Worm (Caenorhabditis elegans) whole organism, L1 larva: ENCODE results near the gene F41H10.12.

Source experiments
- C04F5.9 ChIP-seq: sonication (generic microtip); optimal IDR thresholded peaks from 2 replicates; lab custom pipeline; 2016; ENCODE audit warnings: missing genetic modification characterization, missing compliant biosample characterization
- F16B12.6 ChIP-seq: fragments of 150-350 bp; optimal IDR thresholded peaks from 2 replicates; lab custom pipeline; 2014; ENCODE audit warnings: missing biosample characterization, missing genetic modification characterization
- aha-1 ChIP-seq: fragments of 150-350 bp; optimal IDR thresholded peaks from 2 replicates; lab custom pipeline; 2014; ENCODE audit warnings: missing biosample characterization, missing genetic modification characterization
- alr-1 ChIP-seq: fragments of 200-800 bp; sonication (Bioruptor generic); optimal IDR thresholded peaks from 2 replicates; lab custom pipeline; 2018; ENCODE audit warnings: borderline replicate concordance, mild to moderate bottlenecking, missing genetic modification characterization, missing compliant biosample characterization
- ceh-63 ChIP-seq: fragments of 200-800 bp; sonication (Bioruptor generic); optimal IDR thresholded peaks from 2 replicates; lab custom pipeline; 2018; ENCODE audit warnings: mild to moderate bottlenecking, missing genetic modification characterization, missing compliant biosample characterization
- ceh-8 ChIP-seq: fragments of 200-800 bp; sonication (Bioruptor generic); optimal IDR thresholded peaks from 2 replicates; lab custom pipeline; 2018; ENCODE audit warnings: mild to moderate bottlenecking, missing genetic modification characterization, moderate library complexity, missing compliant biosample characterization
- ceh-82 ChIP-seq, 3 experiments: fragments of 150-350 bp in 1 of 3; sonication (generic microtip) in 2 of 3; optimal IDR thresholded peaks; 2 replicates each; lab custom pipeline; 2014 to 2017; ENCODE audit warnings: missing biosample characterization in 3 of 3, missing genetic modification characterization in 3 of 3
- elt-2 ChIP-seq: sonication (generic microtip); optimal IDR thresholded peaks from 2 replicates; lab custom pipeline; 2016; ENCODE audit warnings: missing genetic modification characterization, mild to moderate bottlenecking, inconsistent platforms, missing compliant biosample characterization, missing genetic modification reagents
- ets-5 ChIP-seq: fragments of 200-800 bp; sonication (Bioruptor generic); IDR thresholded peaks from 2 replicates; pipeline ENCODE4 v1.3.6; 2022; ENCODE audit warnings: missing genetic modification characterization, missing compliant biosample characterization
- fkh-10 ChIP-seq: sonication (generic microtip); optimal IDR thresholded peaks from 2 replicates; lab custom pipeline; 2017; ENCODE audit warnings: missing biosample characterization, missing genetic modification reagents, missing genetic modification characterization
- fos-1 ChIP-seq: fragments of 150-350 bp; optimal IDR thresholded peaks from 2 replicates; lab custom pipeline; 2014; ENCODE audit warnings: missing biosample characterization, missing genetic modification characterization
- grh-1 ChIP-seq: fragments of 200-800 bp; sonication (Bioruptor generic); IDR thresholded peaks from 2 replicates; pipeline ENCODE4 v1.3.6; 2022; ENCODE audit warnings: missing genetic modification reagents, missing genetic modification characterization, missing compliant biosample characterization
- hlh-17 ChIP-seq: fragments of 200-800 bp; sonication (Bioruptor generic); optimal IDR thresholded peaks from 2 replicates; lab custom pipeline; 2018; ENCODE audit warnings: missing genetic modification characterization, mild to moderate bottlenecking, missing compliant biosample characterization, moderate library complexity, borderline replicate concordance
- hlh-4 ChIP-seq: sonication (generic microtip); optimal IDR thresholded peaks from 2 replicates; lab custom pipeline; 2016; ENCODE audit warnings: mild to moderate bottlenecking, missing genetic modification characterization, missing compliant biosample characterization
- hpl-2 ChIP-seq: fragments of 150-350 bp; optimal IDR thresholded peaks from 2 replicates; lab custom pipeline; 2014; ENCODE audit warnings: missing biosample characterization, missing genetic modification reagents, missing genetic modification characterization
- irx-1 ChIP-seq: sonication (generic microtip); optimal IDR thresholded peaks from 2 replicates; lab custom pipeline; 2016; ENCODE audit warnings: missing genetic modification characterization, missing compliant biosample characterization
- isw-1 ChIP-seq: fragments of 200-800 bp; sonication (Bioruptor generic); IDR thresholded peaks from 2 replicates; pipeline ENCODE4 v1.3.6; 2022; ENCODE audit warnings: missing genetic modification characterization, missing compliant biosample characterization
- jun-1 ChIP-seq: fragments of 150-350 bp; optimal IDR thresholded peaks from 2 replicates; lab custom pipeline; 2014; ENCODE audit warnings: missing biosample characterization, missing genetic modification reagents, missing genetic modification characterization
- lin-14 ChIP-seq: fragments of 200-800 bp; sonication (Bioruptor generic); optimal IDR thresholded peaks from 2 replicates; lab custom pipeline; 2018; ENCODE audit warnings: mild to moderate bottlenecking, missing genetic modification characterization, moderate library complexity, missing compliant biosample characterization
- lin-15B ChIP-seq: fragments of 150-350 bp; sonication (generic microtip); optimal IDR thresholded peaks from 3 replicates; lab custom pipeline; 2014; ENCODE audit warnings: missing biosample characterization, missing genetic modification characterization
- lin-35 ChIP-seq, 2 experiments: fragments of 150-350 bp; optimal IDR thresholded peaks; 2 replicates each; lab custom pipeline; 2014; ENCODE audit warnings: missing biosample characterization in 2 of 2, missing genetic modification characterization in 2 of 2, missing genetic modification reagents in 2 of 2
- lin-39 ChIP-seq: fragments of 150-350 bp; optimal IDR thresholded peaks from 2 replicates; lab custom pipeline; 2014; ENCODE audit warnings: missing biosample characterization, missing genetic modification reagents, missing genetic modification characterization
- lsy-2 ChIP-seq, 2 experiments: fragments of 150-350 bp; optimal IDR thresholded peaks; 2 replicates each; lab custom pipeline; 2014; ENCODE audit warnings: missing biosample characterization in 2 of 2, missing genetic modification characterization in 2 of 2
- mab-9 ChIP-seq: fragments of 200-800 bp; sonication (Bioruptor generic); IDR thresholded peaks from 2 replicates; pipeline ENCODE4 v1.3.6; 2022; ENCODE audit warnings: missing genetic modification reagents, missing genetic modification characterization, missing compliant biosample characterization
- mdl-1 ChIP-seq, 2 experiments: fragments of 150-350 bp; optimal IDR thresholded peaks; 2 replicates each; lab custom pipeline; 2014 to 2017; ENCODE audit warnings: missing biosample characterization in 2 of 2, missing genetic modification characterization in 2 of 2, inconsistent platforms in 1 of 2
- mep-1 ChIP-seq: fragments of 150-350 bp; optimal IDR thresholded peaks from 2 replicates; lab custom pipeline; 2014; ENCODE audit warnings: missing biosample characterization, missing genetic modification characterization
- nhr-11 ChIP-seq: fragments of 150-350 bp; optimal IDR thresholded peaks from 2 replicates; lab custom pipeline; 2014; ENCODE audit warnings: missing biosample characterization, missing genetic modification characterization
- nhr-12 ChIP-seq: sonication (generic microtip); optimal IDR thresholded peaks from 2 replicates; lab custom pipeline; 2017; ENCODE audit warnings: missing biosample characterization, missing genetic modification characterization
- nhr-19 ChIP-seq: fragments of 200-800 bp; sonication (Bioruptor generic); conservative IDR thresholded peaks from 2 replicates; pipeline ENCODE4 v1.3.6; 2022; ENCODE audit warnings: missing genetic modification characterization, missing compliant biosample characterization
- nhr-20 ChIP-seq: sonication (generic microtip); optimal IDR thresholded peaks from 2 replicates; lab custom pipeline; 2016; ENCODE audit warnings: mild to moderate bottlenecking, missing genetic modification characterization, missing compliant biosample characterization
- nhr-237 ChIP-seq: fragments of 150-350 bp; optimal IDR thresholded peaks from 2 replicates; lab custom pipeline; 2014; ENCODE audit warnings: missing biosample characterization, missing genetic modification characterization
- nhr-28 ChIP-seq: fragments of 150-350 bp; optimal IDR thresholded peaks from 2 replicates; lab custom pipeline; 2014; ENCODE audit warnings: missing biosample characterization, missing genetic modification characterization
- nhr-47 ChIP-seq: sonication (generic microtip); optimal IDR thresholded peaks from 2 replicates; lab custom pipeline; 2016; ENCODE audit warnings: mild to moderate bottlenecking, missing genetic modification characterization, moderate library complexity, missing compliant biosample characterization
- nhr-71 ChIP-seq: sonication (generic microtip); optimal IDR thresholded peaks from 2 replicates; lab custom pipeline; 2016; ENCODE audit warnings: mild to moderate bottlenecking, missing genetic modification characterization, moderate library complexity, missing compliant biosample characterization
- nhr-76 ChIP-seq: sonication (generic microtip); optimal IDR thresholded peaks from 2 replicates; lab custom pipeline; 2017; ENCODE audit warnings: missing biosample characterization, missing genetic modification characterization
- nhr-77 ChIP-seq: fragments of 150-350 bp; optimal IDR thresholded peaks from 2 replicates; lab custom pipeline; 2014; ENCODE audit warnings: missing biosample characterization, missing genetic modification characterization
- nhr-85 ChIP-seq: sonication (generic microtip); peaks from one replicate; lab custom pipeline; 2016; ENCODE audit warnings: missing genetic modification characterization, inconsistent platforms, missing compliant biosample characterization
- pag-3 ChIP-seq: sonication (generic microtip); optimal IDR thresholded peaks from 2 replicates; lab custom pipeline; 2017; ENCODE audit warnings: missing genetic modification characterization, mild to moderate bottlenecking, missing compliant biosample characterization, antibody characterized with exemption, borderline replicate concordance; ENCODE audit not compliant: insufficient read depth
- pax-3 ChIP-seq: fragments of 200-800 bp; sonication (Bioruptor generic); optimal IDR thresholded peaks from 2 replicates; lab custom pipeline; 2018; ENCODE audit warnings: mild to moderate bottlenecking, missing genetic modification characterization, moderate library complexity, missing compliant biosample characterization
- snpc-4 ChIP-seq: fragments of 150-350 bp; optimal IDR thresholded peaks from 2 replicates; lab custom pipeline; 2014; ENCODE audit warnings: missing biosample characterization, missing genetic modification characterization
- snu-23 ChIP-seq: sonication (generic microtip); optimal IDR thresholded peaks from 2 replicates; lab custom pipeline; 2016; ENCODE audit warnings: missing genetic modification characterization, missing compliant biosample characterization
- sptf-1 ChIP-seq: fragments of 150-350 bp; optimal IDR thresholded peaks from 2 replicates; lab custom pipeline; 2014; ENCODE audit warnings: missing biosample characterization, missing genetic modification characterization
- sup-37 ChIP-seq: fragments of 200-800 bp; sonication (Bioruptor generic); optimal IDR thresholded peaks from 2 replicates; lab custom pipeline; 2018; ENCODE audit warnings: mild to moderate bottlenecking, missing genetic modification characterization, missing compliant biosample characterization
- swsn-7 ChIP-seq: sonication (generic microtip); optimal IDR thresholded peaks from 2 replicates; lab custom pipeline; 2016; ENCODE audit warnings: missing genetic modification characterization, missing compliant biosample characterization
- tbx-2 ChIP-seq: sonication (generic microtip); optimal IDR thresholded peaks from 2 replicates; lab custom pipeline; 2016; ENCODE audit warnings: missing genetic modification characterization, missing compliant biosample characterization
- tlp-1 ChIP-seq: fragments of 150-350 bp; optimal IDR thresholded peaks from 2 replicates; lab custom pipeline; 2014; ENCODE audit warnings: missing biosample characterization, missing genetic modification characterization
- unc-30 ChIP-seq: sonication (generic microtip); optimal IDR thresholded peaks from 2 replicates; lab custom pipeline; 2017; ENCODE audit warnings: missing biosample characterization, missing genetic modification characterization
- unc-62 ChIP-seq: fragments of 150-350 bp; optimal IDR thresholded peaks from 2 replicates; lab custom pipeline; 2014; ENCODE audit warnings: missing biosample characterization, missing genetic modification reagents, missing genetic modification characterization
- unc-86 ChIP-seq: sonication (generic microtip); optimal IDR thresholded peaks from 2 replicates; lab custom pipeline; 2016; ENCODE audit warnings: missing genetic modification characterization, missing compliant biosample characterization
- ztf-11 ChIP-seq, 2 experiments: sonication (generic microtip); optimal IDR thresholded peaks; 2 replicates each; lab custom pipeline; 2016 to 2017; ENCODE audit warnings: missing genetic modification characterization in 2 of 2, missing biosample characterization in 1 of 2, missing compliant biosample characterization in 1 of 2

Gene F41H10.12

ce11 chrIV:5393566-5393965 lies 8.4 kb downstream of the F41H10.12 start:
- TF ChIP-seq elt-2 (tag; lab: Kevin White, UChicago) (peak; percentile 54), nhr-71 (tag; lab: Kevin White, UChicago) (peak; percentile 18), hlh-17 (GFP tag; lab: Kevin White, UChicago) (no peak), lin-35 (GFP tag; optimal IDR thresholded peaks at IDR 0.05; lab: Kevin White, UChicago) (peak in 1 of 2 experiments; percentile 43), sup-37 (GFP tag; lab: Kevin White, UChicago) (no peak)

- TF ChIP-seq lsy-2 (tag; optimal IDR thresholded peaks at IDR 0.05; lab: Kevin White, UChicago) (peak; percentile 88 to 93), nhr-76 (tag; lab: Kevin White, UChicago) (no peak), nhr-20 (tag; lab: Kevin White, UChicago) (peak; percentile 84), lin-14 (peak; percentile 83), ceh-63 (no peak), hpl-2 (GFP tag; lab: Kevin White, UChicago) (peak; percentile 17), unc-30 (tag; lab: Kevin White, UChicago) (no peak), tbx-2 (tag; lab: Kevin White, UChicago) (peak; percentile 82), mep-1 (tag; lab: Kevin White, UChicago) (peak; percentile 94), snpc-4 (tag; lab: Kevin White, UChicago) (peak; percentile 81), fos-1 (tag; lab: Kevin White, UChicago) (peak; percentile 31), nhr-237 (tag; lab: Kevin White, UChicago) (no peak), snu-23 (GFP tag; lab: Kevin White, UChicago) (peak; percentile 89), unc-86 (tag; lab: Kevin White, UChicago) (peak; percentile 81), lin-15B (tag; lab: Kevin White, UChicago) (peak; percentile 75), jun-1 (tag; lab: Kevin White, UChicago) (peak; percentile 49), swsn-7 (tag; lab: Kevin White, UChicago) (peak; percentile 90), nhr-77 (tag; lab: Kevin White, UChicago) (peak; percentile 48), ceh-8 (GFP tag; lab: Kevin White, UChicago) (peak; percentile 57), hlh-4 (no peak), nhr-28 (tag; lab: Kevin White, UChicago) (no peak), nhr-12 (tag; lab: Kevin White, UChicago) (no peak), unc-62 (no peak), mdl-1 (tag; optimal IDR thresholded peaks at IDR 0.05; lab: Kevin White, UChicago) (peak in 1 of 2 experiments; percentile 52), pag-3 (no peak), F16B12.6 (tag; lab: Kevin White, UChicago) (peak; percentile 64), pax-3 (tag; lab: Kevin White, UChicago) (peak; percentile 38), ets-5 (GFP tag; lab: Robert Waterston, UW) (no peak), ceh-82 (tag; optimal IDR thresholded peaks at IDR 0.05; lab: Kevin White, UChicago) (peak; percentile 72 to 93 (median 85)), nhr-19 (GFP tag; lab: Robert Waterston, UW) (peak; percentile 85), isw-1 (GFP tag; lab: Robert Waterston, UW) (peak; percentile 76), lin-39 (tag; lab: Kevin White, UChicago) (peak; percentile 87), tlp-1 (no peak), aha-1 (peak; percentile 16), lin-35 (GFP tag; optimal IDR thresholded peaks at IDR 0.05; lab: Kevin White, UChicago) (peak; percentile 86), nhr-85 (peak; percentile 85), grh-1 (peak; percentile 71), ztf-11 (tag; optimal IDR thresholded peaks at IDR 0.05; lab: Kevin White, UChicago) (peak in 1 of 2 experiments; percentile 39), irx-1 (peak; percentile 82), mab-9 (GFP tag; lab: Robert Waterston, UW) (peak; percentile 39; the same call in 1 of the 2 replicates), elt-2 (tag; lab: Kevin White, UChicago) (peak; percentile 49), C04F5.9 (tag; lab: Kevin White, UChicago) (peak; percentile 25), fkh-10 (peak; percentile 35), alr-1 (tag; lab: Kevin White, UChicago) (no peak), sptf-1 (tag; lab: Kevin White, UChicago) (no peak), nhr-71 (tag; lab: Kevin White, UChicago) (peak; percentile 90), nhr-47 (peak; percentile 91), nhr-11 (tag; lab: Kevin White, UChicago) (peak; percentile 31)
Observed at ce11 chrIV:5394687-5395086, 9.6 kb downstream of the F41H10.12 start, which contains the start of the genes perm-3 and swsn-6. perm-3 (minus strand) TSS chrIV:5394804. swsn-6 (plus strand) TSS chrIV:5395033.
